Fruit fly (Drosophila melanogaster) whole organism, larva: ENCODE measurements around the gene Ugt37C2.
A peak's percentile ranks its signal among the peaks of the same experiment; 100 is the strongest.

Experiments
- noc ChIP-seq: fragments of 200-800 bp; sonication (Bioruptor generic); optimal IDR thresholded peaks from 3 replicates; lab custom pipeline; 2019; ENCODE audit warnings: missing biosample characterization, mild to moderate bottlenecking, missing genetic modification characterization, moderate library complexity

The Ugt37C2 gene

dm6 chr2L:16793970-16794369 is at the start of gene Ugt37C2:
Gene Ugt37C2 (plus strand): TSS chr2L:16794211.
- no peak for TF ChIP-seq noc

- no peak for TF ChIP-seq noc
These were observed 46.9 kb upstream of the Ugt37C2 start for dm6 chr2L:16747145-16747544.

- no peak for TF ChIP-seq noc
These were observed 41.7 kb upstream of the Ugt37C2 start for dm6 chr2L:16752340-16752739.

- no peak for TF ChIP-seq noc
These were observed 39.9 kb upstream of the Ugt37C2 start, which contains the start of gene yellow-b for dm6 chr2L:16754074-16754473. Gene yellow-b (plus strand): TSS chr2L:16754336.

- no peak for TF ChIP-seq noc
These were observed 33.2 kb upstream of the Ugt37C2 start, which contains the start of gene ppk17 for dm6 chr2L:16760504-16761417. Gene ppk17 (minus strand): TSS chr2L:16760554.

dm6 chr2L:16761891-16762290 is 32.1 kb upstream of the Ugt37C2 start:
- no peak for TF ChIP-seq noc

dm6 chr2L:16764480-16764879 is 29.5 kb upstream of the Ugt37C2 start:
- no peak for TF ChIP-seq noc

- TF ChIP-seq noc: no peak
These were observed 27.8 kb upstream of the Ugt37C2 start, which contains the start of gene Mhc for dm6 chr2L:16766070-16766752. Gene Mhc (plus strand): TSS chr2L:16766566.

dm6 chr2L:16787548-16787947 is 6.5 kb upstream of the Ugt37C2 start:
- no peak for TF ChIP-seq noc

- no peak for TF ChIP-seq noc
These were observed 5.1 kb upstream of the Ugt37C2 start for dm6 chr2L:16788885-16789284.

- TF ChIP-seq noc: no peak
These were observed 4.1 kb upstream of the Ugt37C2 start for dm6 chr2L:16789880-16790279.

- TF ChIP-seq noc: peak; percentile 16
These were observed 3.2 kb upstream of the Ugt37C2 start, which contains the start of gene Cyt-b5-r for dm6 chr2L:16790671-16791270. Gene Cyt-b5-r (minus strand): TSS chr2L:16790721.

dm6 chr2L:16791345-16791744 is 2.7 kb upstream of the Ugt37C2 start, which contains the start of gene CG17928:
Gene CG17928 (plus strand): TSS chr2L:16791568.
- TF ChIP-seq noc: no peak

dm6 chr2L:16796104-16796645 is 2.2 kb downstream of the Ugt37C2 start, which contains the start of gene Ugt37E1:
Gene Ugt37E1 (plus strand): TSS chr2L:16796595.
- TF ChIP-seq noc: no peak

- peak; percentile 25 for TF ChIP-seq noc
These were observed 4.7 kb downstream of the Ugt37C2 start, which contains the start of gene Ugt37D1 for dm6 chr2L:16798705-16799104. Gene Ugt37D1 (plus strand): TSS chr2L:16799025.

- no peak for TF ChIP-seq noc
These were observed 5.5 kb downstream of the Ugt37C2 start for dm6 chr2L:16799496-16799895.
